Fruit fly (Drosophila melanogaster) whole organism, embryonic: ENCODE data around the gene cu.

Experiments
- CG10209 ChIP-seq: fragments of 200-800 bp; sonication (Bioruptor generic); optimal IDR thresholded peaks from 3 replicates; lab custom pipeline; 2017; ENCODE audit warnings: missing biosample characterization, mild to moderate bottlenecking, missing genetic modification characterization, missing genetic modification reagents
- CG31388 ChIP-seq: fragments of 200-800 bp; sonication (Bioruptor generic); optimal IDR thresholded peaks from 2 replicates; lab custom pipeline; 2016; ENCODE audit warnings: missing biosample characterization, missing genetic modification characterization
- CG4404 ChIP-seq: fragments of 200-800 bp; sonication (Bioruptor generic); IDR thresholded peaks from 2 replicates; pipeline ENCODE4 v1.3.6; 2022; ENCODE audit warnings: missing biosample characterization, missing genetic modification characterization
- CG6683 ChIP-seq: fragments of 200-800 bp; sonication (Bioruptor generic); optimal IDR thresholded peaks from 2 replicates; lab custom pipeline; 2017; ENCODE audit warnings: missing biosample characterization, mild to moderate bottlenecking, missing genetic modification characterization, missing genetic modification reagents
- CG9817 ChIP-seq: fragments of 200-800 bp; sonication (Bioruptor generic); optimal IDR thresholded peaks from 2 replicates; lab custom pipeline; 2018; ENCODE audit warnings: missing biosample characterization, mild to moderate bottlenecking, missing genetic modification characterization, moderate library complexity
- Gug ChIP-seq: fragments of 200-800 bp; sonication (Bioruptor generic); IDR thresholded peaks from 4 replicates; pipeline ENCODE4 v1.3.6; 2022; ENCODE audit warnings: missing biosample characterization, missing genetic modification characterization
- HHEX ChIP-seq: fragments of 200-800 bp; sonication (Bioruptor generic); optimal IDR thresholded peaks from 3 replicates; lab custom pipeline; 2017; ENCODE audit warnings: missing biosample characterization, mild to moderate bottlenecking, missing genetic modification characterization, missing genetic modification reagents
- ash1 ChIP-seq: fragments of 200-800 bp; sonication (Bioruptor generic); optimal IDR thresholded peaks from 2 replicates; lab custom pipeline; 2018; ENCODE audit warnings: missing biosample characterization, mild to moderate bottlenecking, missing genetic modification characterization
- fd3F ChIP-seq: fragments of 200-800 bp; sonication (Bioruptor generic); optimal IDR thresholded peaks from 2 replicates; lab custom pipeline; 2018; ENCODE audit warnings: missing biosample characterization, mild to moderate bottlenecking, missing genetic modification characterization, moderate library complexity
- jing ChIP-seq: fragments of 200-800 bp; sonication (Bioruptor generic); optimal IDR thresholded peaks from 2 replicates; lab custom pipeline; 2018; ENCODE audit warnings: missing biosample characterization, mild to moderate bottlenecking, missing genetic modification characterization
- sc ChIP-seq, 3 experiments: fragments of >200 bp in 2 of 3; fragments of 200-800 bp in 1 of 3; sonication (Bioruptor generic) in 1 of 3; optimal IDR thresholded peaks; 2 replicates in 2 of 3; 3 replicates in 1 of 3; lab custom pipeline; 2017; ENCODE audit warnings: mild to moderate bottlenecking in 1 of 3, missing biosample characterization in 1 of 3, missing genetic modification characterization in 1 of 3, missing genetic modification reagents in 1 of 3
- stc ChIP-seq: fragments of 200-800 bp; sonication (Bioruptor generic); IDR thresholded peaks from 2 replicates; pipeline ENCODE4 v1.3.6; 2022; ENCODE audit warnings: missing biosample characterization, missing genetic modification characterization

DNA sequence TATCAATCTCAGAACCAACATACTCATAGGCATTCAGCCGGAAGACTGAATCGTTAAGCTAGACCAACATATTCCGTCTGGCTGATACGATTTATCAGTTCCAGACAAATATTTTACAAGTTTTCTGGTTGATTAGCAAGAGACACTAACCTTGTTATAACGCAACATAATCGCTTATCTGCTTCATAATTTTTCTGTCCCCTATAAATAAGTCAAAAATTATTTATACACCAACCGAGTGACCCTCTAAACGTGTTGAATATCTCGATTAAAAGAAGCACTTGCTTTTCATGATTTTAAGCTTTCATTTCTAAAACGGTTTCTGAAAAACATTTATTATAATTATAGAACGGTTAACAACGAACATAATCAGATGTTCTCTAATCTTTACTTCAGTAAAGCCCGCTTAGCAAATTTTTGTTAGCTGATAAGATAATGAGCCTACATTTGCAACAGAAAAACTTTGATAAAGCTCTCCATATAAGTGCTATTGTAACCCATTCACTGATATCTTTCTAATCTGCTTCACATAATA lies 29.4 kb upstream of the cu start, which contains the start of gene Ugt35E2:
- TF ChIP-seq CG10209 (GFP tag; lab: Kevin White, UChicago) (no peak), CG9817 (tag; lab: Kevin White, UChicago) (no peak), CG6683 (GFP tag; lab: Kevin White, UChicago) (no peak), jing (GFP tag; lab: Kevin White, UChicago) (no peak), fd3F (GFP tag; lab: Kevin White, UChicago) (no peak), CG4404 (no peak), HHEX (GFP tag; lab: Kevin White, UChicago) (no peak), sc (optimal IDR thresholded peaks at IDR 0.05; lab: Kevin White, UChicago) (no peak), sc (GFP tag; optimal IDR thresholded peaks at IDR 0.05; lab: Kevin White, UChicago) (no peak), Gug (GFP tag; lab: Robert Waterston, UW) (no peak), CG31388 (no peak), ash1 (GFP tag; lab: Kevin White, UChicago) (no peak), stc (GFP tag; lab: Robert Waterston, UW) (no peak)
